Worm (Caenorhabditis elegans): ENCODE data around the gene ivns-1.

ce11 chrX:12640459-12640858, 6.3 kb upstream of the ivns-1 start, which contains the start of gene R09A8.5:
- TF ChIP-seq nfyb-1 (GFP tag; IDR thresholded peaks at IDR 0.05) (no peak), F10E7.11 (tag; optimal IDR thresholded peaks at IDR 0.05) (no peak), hlh-12 (tag; optimal IDR thresholded peaks at IDR 0.05) (no peak), snpc-4 (GFP tag; optimal IDR thresholded peaks at IDR 0.05) (no peak), snpc-4 (tag; optimal IDR thresholded peaks at IDR 0.05) (no peak), efl-1 (GFP tag; optimal IDR thresholded peaks at IDR 0.05) (no peak), lag-1 (GFP tag; IDR thresholded peaks at IDR 0.05) (no peak), lin-26 (GFP tag; IDR thresholded peaks at IDR 0.05) (no peak), ztf-28 (GFP tag; IDR thresholded peaks at IDR 0.05) (no peak), ama-1 (optimal IDR thresholded peaks at IDR 0.05) (no peak), ama-1 (GFP tag; optimal IDR thresholded peaks at IDR 0.05) (no peak), dpff-1 (tag; optimal IDR thresholded peaks at IDR 0.05) (no peak), ztf-25 (GFP tag; IDR thresholded peaks at IDR 0.05) (no peak), T26A5.8 (tag; optimal IDR thresholded peaks at IDR 0.05) (no peak), rcor-1 (GFP tag; IDR thresholded peaks at IDR 0.05) (no peak), let-607 (tag; optimal IDR thresholded peaks at IDR 0.05) (no peak)
